Worm (Caenorhabditis elegans): ENCODE measurements around the gene Y51H4A.937.

The Y51H4A.937 gene

DNA sequence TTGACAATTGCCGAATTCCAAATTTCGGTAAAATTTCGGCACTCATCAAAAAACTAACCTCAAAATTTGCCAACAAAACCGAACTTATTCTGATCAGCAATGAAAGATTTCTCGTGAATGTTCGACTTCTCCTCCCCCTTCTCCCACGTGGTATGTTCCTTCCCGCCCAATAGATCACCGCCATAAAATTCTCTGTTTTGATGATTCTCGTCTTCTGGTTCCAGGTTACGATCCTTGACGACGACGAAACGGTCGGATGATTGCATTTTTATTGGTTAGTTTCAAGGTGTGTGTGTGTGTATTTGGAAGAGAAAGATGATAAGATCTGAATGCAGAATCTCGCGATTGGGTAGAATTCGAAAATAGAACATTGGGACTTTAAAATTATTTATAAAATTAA, 14.2 kb downstream of the Y51H4A.937 start, which contains the start of gene uroc-1:
Gene uroc-1, minus strand, starts transcription at position 101 of the 400 bp plus-strand sequence.
- TF ChIP-seq nhr-25 (tag; optimal IDR thresholded peaks at IDR 0.05) (no peak), ceh-82 (tag; optimal IDR thresholded peaks at IDR 0.05) (no peak), lin-13 (GFP tag; optimal IDR thresholded peaks at IDR 0.05) (no peak), mdl-1 (tag; optimal IDR thresholded peaks at IDR 0.05) (no peak), blmp-1 (tag; optimal IDR thresholded peaks at IDR 0.05; ENCODE audit: insufficient read depth) (no peak), lin-39 (tag; optimal IDR thresholded peaks at IDR 0.05) (no peak), nhr-23 (tag; optimal IDR thresholded peaks at IDR 0.05) (no peak), elt-1 (tag; optimal IDR thresholded peaks at IDR 0.05) (no peak), crh-2 (tag; optimal IDR thresholded peaks at IDR 0.05) (no peak), dmd-4 (tag; optimal IDR thresholded peaks at IDR 0.05) (no peak), aly-2 (tag; optimal IDR thresholded peaks at IDR 0.05) (no peak), alr-1 (tag; optimal IDR thresholded peaks at IDR 0.05) (no peak)

DNA sequence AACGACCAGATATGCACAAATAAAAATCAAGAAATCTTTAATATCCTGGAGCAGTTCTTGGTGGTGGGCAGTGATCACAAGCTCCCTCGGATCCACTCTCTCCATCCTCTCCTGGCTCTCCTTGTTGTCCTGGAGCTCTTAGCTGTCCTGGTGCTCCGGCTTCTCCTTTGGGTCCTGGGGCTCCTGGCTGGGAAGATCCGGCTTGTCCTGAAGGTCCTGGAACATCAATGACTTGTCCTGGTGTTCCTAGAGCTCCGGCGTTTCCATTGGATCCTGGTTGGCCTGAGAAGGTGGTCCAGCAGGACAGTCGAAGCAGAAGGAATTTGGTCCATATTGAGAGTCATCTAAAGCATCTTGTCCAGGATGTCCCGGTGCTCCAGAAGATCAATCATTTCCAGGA, 23.0 kb downstream of the Y51H4A.937 start:
- TF ChIP-seq nhr-23 (tag; optimal IDR thresholded peaks at IDR 0.05) (no peak), ztf-1 (GFP tag; conservative IDR thresholded peaks at IDR 0.05) (no peak), F13H6.1 (tag; optimal IDR thresholded peaks at IDR 0.05) (no peak), lin-11 (tag; optimal IDR thresholded peaks at IDR 0.05) (no peak), alr-1 (tag; optimal IDR thresholded peaks at IDR 0.05) (no peak), sma-3 (GFP tag; optimal IDR thresholded peaks at IDR 0.05) (no peak), egl-27 (tag; optimal IDR thresholded peaks at IDR 0.05) (no peak), ama-1 (optimal IDR thresholded peaks at IDR 0.05) (no peak), nhr-12 (tag; optimal IDR thresholded peaks at IDR 0.05) (no peak), dmd-4 (tag; optimal IDR thresholded peaks at IDR 0.05) (no peak), Y55F3AM.14 (GFP tag; optimal IDR thresholded peaks at IDR 0.05) (no peak), mbf-1 (tag; optimal IDR thresholded peaks at IDR 0.05) (no peak)

DNA sequence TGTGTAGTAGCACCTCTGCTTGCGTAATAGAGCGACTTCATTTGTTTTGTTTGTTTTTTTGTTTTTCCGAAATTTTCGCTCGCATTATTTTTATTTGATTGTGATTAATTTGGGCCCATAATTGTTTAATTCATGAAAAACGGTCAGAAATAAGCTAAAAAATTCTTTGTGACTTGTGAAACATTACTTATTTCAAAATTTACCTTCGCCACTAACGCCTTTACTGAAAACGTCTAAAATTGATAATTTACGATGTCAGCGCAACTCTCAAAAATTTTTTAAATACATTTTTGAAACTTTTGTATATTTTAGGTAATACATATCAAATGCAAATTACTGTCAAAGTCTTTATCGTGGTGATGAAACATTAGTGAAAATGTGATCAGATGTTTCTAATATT, 32.5 kb downstream of the Y51H4A.937 start:
- TF ChIP-seq crh-2 (tag; optimal IDR thresholded peaks at IDR 0.05) (no peak), mab-5 (tag; optimal IDR thresholded peaks at IDR 0.05) (no peak), mbf-1 (tag; optimal IDR thresholded peaks at IDR 0.05) (no peak), ztf-4 (tag; optimal IDR thresholded peaks at IDR 0.05) (no peak), lsy-2 (tag; optimal IDR thresholded peaks at IDR 0.05) (no peak), sma-3 (GFP tag; optimal IDR thresholded peaks at IDR 0.05) (no peak), aly-2 (tag; optimal IDR thresholded peaks at IDR 0.05) (no peak), F13H6.1 (tag; optimal IDR thresholded peaks at IDR 0.05) (no peak), nhr-77 (tag; optimal IDR thresholded peaks at IDR 0.05) (no peak), unc-62 (GFP tag; optimal IDR thresholded peaks at IDR 0.05) (no peak), lin-13 (GFP tag; optimal IDR thresholded peaks at IDR 0.05) (no peak), ztf-11 (tag; optimal IDR thresholded peaks at IDR 0.05) (no peak)

DNA sequence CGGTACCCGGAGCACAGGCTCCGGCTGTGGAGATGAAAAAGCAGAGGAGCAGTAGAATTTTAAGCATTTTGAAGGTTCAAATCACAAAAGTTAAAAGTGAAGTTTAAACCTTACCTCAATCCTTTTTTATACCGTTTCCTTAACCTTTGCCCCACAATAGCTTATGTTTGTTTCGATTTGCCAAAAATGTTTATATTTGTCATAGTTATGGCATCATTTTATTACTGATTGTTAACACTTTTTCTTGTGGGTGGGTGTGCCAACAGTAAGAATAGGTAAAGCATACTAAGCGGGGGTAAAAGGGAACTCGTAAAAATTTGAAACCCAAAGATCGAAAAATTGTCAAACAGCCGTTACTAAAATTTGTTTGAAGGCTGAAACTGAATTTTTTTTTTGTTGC, 50.0 kb downstream of the Y51H4A.937 start, which contains the start of gene Y51H4A.8:
Gene Y51H4A.8, minus strand, starts transcription at position 101 of the 400 bp plus-strand sequence.
- TF ChIP-seq nhr-6 (tag; optimal IDR thresholded peaks at IDR 0.05), result no peak
- TF ChIP-seq nhr-23 (tag; optimal IDR thresholded peaks at IDR 0.05), result no peak

Measured in whole organism, L2 larva.